Worm (Caenorhabditis elegans) whole organism, L3 larva: ENCODE data around the gene C08H9.16.

Experiments used
- ZK546.5 ChIP-seq: sonication (generic microtip); optimal IDR thresholded peaks from 2 replicates; lab custom pipeline; 2017; ENCODE audit warnings: missing biosample characterization, missing genetic modification characterization
- ama-1 ChIP-seq: fragments of 150-350 bp; optimal IDR thresholded peaks from 2 replicates; lab custom pipeline; 2018
- ceh-28 ChIP-seq: fragments of 150-350 bp; optimal IDR thresholded peaks from 2 replicates; lab custom pipeline; 2014; ENCODE audit warnings: missing biosample characterization, missing genetic modification reagents, missing genetic modification characterization
- elt-3 ChIP-seq, 3 experiments: fragments of 150-350 bp in 1 of 3; sonication (generic microtip) in 2 of 3; optimal IDR thresholded peaks; 2 replicates in 2 of 3; 4 replicates in 1 of 3; lab custom pipeline; 2014 to 2017; ENCODE audit warnings: missing biosample characterization in 3 of 3, missing genetic modification characterization in 3 of 3
- fkh-10 ChIP-seq: sonication (generic microtip); optimal IDR thresholded peaks from 2 replicates; lab custom pipeline; 2017; ENCODE audit warnings: missing biosample characterization, missing genetic modification reagents, missing genetic modification characterization
- lin-39 ChIP-seq: fragments of 150-350 bp; optimal IDR thresholded peaks from 2 replicates; lab custom pipeline; 2018; ENCODE audit warnings: missing biosample characterization, missing genetic modification reagents, missing genetic modification characterization
- nhr-11 ChIP-seq: fragments of 150-350 bp; optimal IDR thresholded peaks from 2 replicates; lab custom pipeline; 2014; ENCODE audit warnings: missing biosample characterization, missing genetic modification characterization
- nhr-12 ChIP-seq: fragments of 150-350 bp; optimal IDR thresholded peaks from 2 replicates; lab custom pipeline; 2014; ENCODE audit warnings: missing biosample characterization, missing genetic modification characterization
- nhr-28 ChIP-seq: fragments of 150-350 bp; optimal IDR thresholded peaks from 2 replicates; lab custom pipeline; 2014; ENCODE audit warnings: missing biosample characterization, missing genetic modification characterization
- nhr-76 ChIP-seq: fragments of 150-350 bp; sonication (generic microtip); optimal IDR thresholded peaks from 5 replicates; lab custom pipeline; 2014; ENCODE audit warnings: missing biosample characterization, missing genetic modification characterization
- snpc-4 ChIP-seq: fragments of 150-350 bp; optimal IDR thresholded peaks from 2 replicates; lab custom pipeline; 2014; ENCODE audit warnings: missing biosample characterization, missing genetic modification characterization
- unc-39 ChIP-seq: sonication (generic microtip); optimal IDR thresholded peaks from 4 replicates; lab custom pipeline; 2017; ENCODE audit warnings: missing biosample characterization, missing genetic modification characterization

DNA sequence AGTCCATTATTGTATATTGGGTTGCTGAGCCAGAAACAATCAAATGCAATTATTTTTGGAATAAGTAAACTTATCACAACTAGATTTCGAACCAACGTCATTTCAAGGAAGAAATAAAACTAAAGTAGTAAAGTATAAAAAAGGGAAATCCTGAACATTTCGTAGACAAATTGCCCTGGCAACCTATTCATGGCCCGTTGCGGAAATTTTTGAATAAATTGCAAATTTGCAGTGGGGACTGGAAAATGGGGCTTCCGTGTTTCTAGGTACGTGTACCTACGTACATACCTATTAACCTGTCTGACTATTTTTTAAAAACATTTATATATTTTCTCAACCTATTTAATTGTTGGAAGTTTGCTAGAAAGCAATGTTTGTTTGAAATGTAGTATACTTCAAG, 22.4 kb downstream of the C08H9.16 start, which contains the start of gene F26C11.3:
- TF ChIP-seq nhr-12 (tag; lab: Kevin White, UChicago) (no peak), snpc-4 (no peak), ceh-28 (no peak), nhr-11 (tag; lab: Kevin White, UChicago) (no peak), lin-39 (tag; lab: Kevin White, UChicago) (no peak), unc-39 (tag; lab: Kevin White, UChicago) (no peak), nhr-76 (tag; lab: Kevin White, UChicago) (no peak), ama-1 (no peak), elt-3 (tag; optimal IDR thresholded peaks at IDR 0.05; lab: Kevin White, UChicago) (no peak), fkh-10 (GFP tag; lab: Kevin White, UChicago) (no peak), ZK546.5 (tag; lab: Kevin White, UChicago) (no peak), nhr-28 (tag; lab: Kevin White, UChicago) (no peak)
